Worm (Caenorhabditis elegans): ENCODE data around the gene C49C8.3.

The C49C8.3 gene

DNA sequence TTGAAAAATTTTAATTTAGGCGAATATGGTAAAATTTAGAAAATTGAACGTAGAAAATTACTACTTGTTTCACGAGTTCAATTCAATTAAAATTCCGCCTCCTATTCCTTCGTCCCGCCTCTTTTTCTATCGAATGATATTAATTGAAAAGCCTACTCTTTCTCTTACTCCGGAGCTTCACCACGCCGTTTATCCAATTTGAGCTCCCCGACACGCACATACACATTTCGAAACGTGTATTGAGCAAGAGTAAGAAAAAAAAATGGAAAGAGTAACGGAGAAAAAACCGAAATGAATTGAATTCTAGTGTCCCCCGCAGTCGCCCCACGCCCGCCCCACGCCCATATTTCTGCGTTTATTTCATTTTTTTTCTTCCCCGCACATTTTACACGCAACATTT lies 18.2 kb upstream of the C49C8.3 start:
- peak; percentile 78 for TF ChIP-seq ces-1 (GFP tag; optimal IDR thresholded peaks at IDR 0.05)
- no peak for TF ChIP-seq lsy-2 (tag; optimal IDR thresholded peaks at IDR 0.05)
- no peak for TF ChIP-seq ztf-11 (tag; optimal IDR thresholded peaks at IDR 0.05)

- TF ChIP-seq zip-8 (tag; optimal IDR thresholded peaks at IDR 0.05) (no peak), hlh-1 (tag; optimal IDR thresholded peaks at IDR 0.05) (peak; percentile 6)
These were observed 17.2 kb upstream of the C49C8.3 start, which contains the start of gene F42A9.11 for ce11 chrIV:8627328-8627727. Gene F42A9.11, plus strand, starts transcription at chrIV:8627637.

ce11 chrIV:8628262-8628661 lies 16.3 kb upstream of the C49C8.3 start:
- TF ChIP-seq nhr-237 (tag; optimal IDR thresholded peaks at IDR 0.05) (no peak), unc-39 (tag; optimal IDR thresholded peaks at IDR 0.05) (no peak), nhr-2 (tag; optimal IDR thresholded peaks at IDR 0.05) (no peak), ham-2 (GFP tag; optimal IDR thresholded peaks at IDR 0.05) (no peak), unc-62 (GFP tag; optimal IDR thresholded peaks at IDR 0.05) (no peak)

- TF ChIP-seq unc-62 (GFP tag; optimal IDR thresholded peaks at IDR 0.05) (peak; percentile 67), mls-2 (tag; optimal IDR thresholded peaks at IDR 0.05) (no peak), unc-120 (tag; optimal IDR thresholded peaks at IDR 0.05; ENCODE audit: poor library complexity, severe bottlenecking) (peak; percentile 94), drap-1 (GFP tag; optimal IDR thresholded peaks at IDR 0.05) (peak; percentile 4), hlh-1 (tag; optimal IDR thresholded peaks at IDR 0.05) (peak; percentile 59), nhr-237 (tag; optimal IDR thresholded peaks at IDR 0.05) (peak; percentile 1), mab-5 (tag; optimal IDR thresholded peaks at IDR 0.05) (no peak), lin-32 (GFP tag; optimal IDR thresholded peaks at IDR 0.05) (no peak), ces-1 (GFP tag; optimal IDR thresholded peaks at IDR 0.05) (peak; percentile 27)
These were observed 14.9 kb upstream of the C49C8.3 start for ce11 chrIV:8629609-8630052.

DNA sequence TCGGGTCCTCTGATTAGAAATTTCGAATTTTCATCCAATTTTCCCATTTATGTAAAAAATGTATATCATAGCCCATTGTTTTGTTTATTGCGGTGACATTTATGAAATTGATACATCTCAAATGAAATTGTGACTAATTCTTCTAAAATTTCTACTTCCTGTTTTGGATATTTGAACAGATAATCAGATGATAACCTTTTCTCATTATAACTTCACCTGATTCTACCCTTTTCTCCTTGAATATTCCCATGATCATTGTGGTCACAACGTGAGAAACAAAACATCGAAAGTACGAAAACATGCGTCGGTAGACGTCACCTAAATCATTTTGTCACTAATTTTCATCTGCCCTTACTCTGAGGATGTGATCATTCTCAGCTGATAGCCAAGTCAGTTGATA lies 14.3 kb upstream of the C49C8.3 start:
- TF ChIP-seq ces-1 (GFP tag; optimal IDR thresholded peaks at IDR 0.05) (no peak), ztf-11 (tag; optimal IDR thresholded peaks at IDR 0.05) (no peak), sem-2 (GFP tag; optimal IDR thresholded peaks at IDR 0.05) (no peak), nhr-237 (tag; optimal IDR thresholded peaks at IDR 0.05) (no peak), ham-2 (GFP tag; optimal IDR thresholded peaks at IDR 0.05) (no peak), flh-1 (GFP tag; optimal IDR thresholded peaks at IDR 0.05) (no peak), hlh-1 (tag; optimal IDR thresholded peaks at IDR 0.05) (no peak)

DNA sequence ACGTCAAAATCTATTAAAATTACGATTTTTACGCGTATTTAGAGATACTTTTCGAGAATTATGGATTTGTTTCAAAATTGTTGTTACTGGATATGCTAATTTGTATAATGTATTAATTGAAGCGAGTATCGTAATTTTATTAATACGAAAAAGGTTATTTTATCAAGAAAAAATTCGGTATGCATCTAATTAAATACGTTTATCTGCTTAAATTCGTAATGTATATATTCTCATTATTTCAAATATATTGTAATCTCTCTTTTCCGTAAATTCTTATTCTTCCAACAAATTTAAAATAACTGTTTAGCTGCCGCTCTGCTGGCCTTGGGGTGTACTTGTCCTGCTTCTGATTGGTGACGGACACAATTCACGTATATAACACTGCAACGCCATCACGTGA lies 13.5 kb upstream of the C49C8.3 start, which contains the start of gene dgk-4:
dgk-4 (plus strand) TSS at position 301 of the 400 bp plus-strand sequence.
- TF ChIP-seq elt-3 (tag; optimal IDR thresholded peaks at IDR 0.05) (no peak), ham-2 (GFP tag; optimal IDR thresholded peaks at IDR 0.05) (no peak), sem-2 (GFP tag; optimal IDR thresholded peaks at IDR 0.05) (no peak), M03D4.4 (tag; optimal IDR thresholded peaks at IDR 0.05) (no peak), lin-32 (GFP tag; optimal IDR thresholded peaks at IDR 0.05) (no peak), lsy-2 (tag; optimal IDR thresholded peaks at IDR 0.05) (no peak), nhr-28 (tag; optimal IDR thresholded peaks at IDR 0.05) (no peak), cnd-1 (tag; optimal IDR thresholded peaks at IDR 0.05) (no peak), ceh-39 (tag; optimal IDR thresholded peaks at IDR 0.05) (no peak), elt-1 (tag; optimal IDR thresholded peaks at IDR 0.05; ENCODE audit: borderline replicate concordance, insufficient read depth) (no peak), mep-1 (tag; optimal IDR thresholded peaks at IDR 0.05) (no peak), hlh-1 (tag; optimal IDR thresholded peaks at IDR 0.05) (no peak), nhr-237 (tag; optimal IDR thresholded peaks at IDR 0.05) (no peak), lin-13 (tag; optimal IDR thresholded peaks at IDR 0.05) (no peak), pha-4 (tag; optimal IDR thresholded peaks at IDR 0.05) (no peak), nhr-76 (tag; optimal IDR thresholded peaks at IDR 0.05) (no peak), ztf-11 (tag; optimal IDR thresholded peaks at IDR 0.05) (no peak), unc-120 (tag; optimal IDR thresholded peaks at IDR 0.05; ENCODE audit: poor library complexity, severe bottlenecking) (no peak)

DNA sequence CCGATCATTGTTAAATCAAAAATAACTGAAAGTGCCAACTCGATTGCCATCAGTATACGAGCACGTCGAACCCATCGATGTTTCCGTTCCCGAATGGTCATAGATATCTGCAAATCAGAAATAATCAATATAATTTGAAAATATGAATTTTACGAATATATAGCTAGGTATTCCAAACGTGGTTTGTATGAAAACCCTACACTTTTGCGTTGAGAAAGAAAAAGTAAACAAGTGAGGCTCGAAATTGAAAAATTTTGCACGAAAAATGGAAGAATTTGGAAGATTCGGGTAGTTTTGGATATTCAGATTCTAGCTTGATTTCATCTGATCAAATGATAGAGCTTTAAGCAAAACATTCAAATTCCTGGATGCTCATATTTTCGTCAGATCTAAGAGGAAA lies 5.8 kb upstream of the C49C8.3 start, which contains the start of gene F42A9.9:
F42A9.9 (minus strand) TSS at position 101 of the 400 bp plus-strand sequence.
- TF ChIP-seq ceh-39 (tag; optimal IDR thresholded peaks at IDR 0.05) (no peak), nhr-237 (tag; optimal IDR thresholded peaks at IDR 0.05) (no peak), lin-13 (tag; optimal IDR thresholded peaks at IDR 0.05) (no peak), blmp-1 (tag; optimal IDR thresholded peaks at IDR 0.05) (no peak), mab-5 (tag; optimal IDR thresholded peaks at IDR 0.05) (no peak), lin-32 (GFP tag; optimal IDR thresholded peaks at IDR 0.05) (no peak), mls-2 (tag; optimal IDR thresholded peaks at IDR 0.05) (no peak), cnd-1 (tag; optimal IDR thresholded peaks at IDR 0.05) (no peak), ceh-43 (GFP tag; optimal IDR thresholded peaks at IDR 0.05) (no peak), snpc-4 (tag; optimal IDR thresholded peaks at IDR 0.05) (no peak), ceh-83 (GFP tag; optimal IDR thresholded peaks at IDR 0.05) (no peak), nhr-28 (tag; optimal IDR thresholded peaks at IDR 0.05) (no peak), nhr-12 (tag; optimal IDR thresholded peaks at IDR 0.05) (no peak), hlh-1 (tag; optimal IDR thresholded peaks at IDR 0.05) (no peak), ces-1 (GFP tag; optimal IDR thresholded peaks at IDR 0.05) (no peak)

All from whole organism, mixed stage, embryonic.